Fruit fly (Drosophila melanogaster): Measurements from ENCODE around the gene CG9175.

DNA sequence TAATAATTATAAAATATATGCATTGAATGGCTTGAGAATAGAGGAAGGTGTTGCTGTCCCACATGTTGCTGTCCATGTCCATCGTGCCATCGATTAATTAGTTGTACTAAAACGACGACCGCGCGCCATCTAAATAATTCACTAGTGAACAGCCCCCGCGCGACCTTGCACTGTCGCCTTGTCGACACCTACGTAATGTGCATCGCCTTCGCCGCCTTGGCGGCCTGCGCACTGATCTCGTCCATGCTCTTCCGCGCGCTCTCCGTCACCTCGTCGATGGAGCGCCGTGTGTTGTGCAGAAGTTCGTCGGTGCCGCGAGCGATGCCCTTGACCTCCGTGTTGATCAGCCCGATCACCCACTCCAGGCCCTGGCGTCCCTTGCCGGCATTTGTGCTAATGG is 51.9 kb downstream of the CG9175 start:
- TF ChIP-seq CG8478 (optimal IDR thresholded peaks at IDR 0.05) (no peak), CTCF (optimal IDR thresholded peaks at IDR 0.05) (no peak)
